Fruit fly (Drosophila melanogaster) whole organism: ENCODE data around the gene CG17906.

Experiments used
- CG8478 ChIP-seq: fragments of >200 bp; optimal IDR thresholded peaks from 2 replicates; lab custom pipeline; 2018; ENCODE audit warnings: inconsistent platforms
- EcR ChIP-seq, 2 experiments: fragments of >200 bp; optimal IDR thresholded peaks; 2 replicates each; lab custom pipeline; 2017; ENCODE audit warnings: missing biosample characterization in 2 of 2, missing genetic modification characterization in 2 of 2, missing genetic modification reagents in 2 of 2
- usp ChIP-seq: fragments of >200 bp; optimal IDR thresholded peaks from 2 replicates; lab custom pipeline; 2017; ENCODE audit warnings: missing biosample characterization, missing genetic modification characterization, mixed read lengths

DNA sequence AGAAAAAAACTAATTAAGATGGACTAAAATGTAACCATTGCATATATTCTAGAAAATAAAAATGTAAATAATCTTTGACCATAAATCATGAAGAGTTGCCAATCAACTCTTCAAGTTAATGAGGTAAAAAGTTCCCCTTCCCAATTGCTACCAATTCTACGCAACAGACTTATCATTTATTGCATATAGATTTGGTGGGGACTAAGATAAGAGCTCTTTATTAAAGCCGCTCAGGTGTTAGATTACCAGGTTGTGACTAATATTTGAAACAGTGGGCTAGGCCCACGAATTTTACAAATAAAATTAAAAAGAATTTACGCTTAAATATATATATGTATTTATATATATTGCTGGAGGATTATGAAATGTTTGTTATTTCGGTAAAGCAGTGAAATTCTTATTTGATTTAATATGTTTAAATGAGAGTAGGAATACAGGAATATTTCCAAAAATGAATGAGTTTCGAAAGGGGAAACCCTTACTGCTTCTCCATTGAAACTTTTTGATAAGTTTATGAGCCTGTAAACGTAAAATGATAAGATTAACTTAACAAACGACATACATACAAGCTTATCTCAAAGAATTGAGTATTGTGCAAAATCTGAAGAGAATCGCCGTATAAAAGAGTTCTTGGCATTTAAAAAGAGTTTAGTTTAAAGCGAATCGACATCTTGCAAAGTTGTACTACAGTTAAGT lies 17.5 kb downstream of the CG17906 start, which contains the start of gene CG13102:
- TF ChIP-seq usp (no peak), EcR (GFP tag; optimal IDR thresholded peaks at IDR 0.05; lab: Kevin White, UChicago) (no peak), CG8478 (lab: Kevin White, UChicago) (no peak)
